Worm (Caenorhabditis elegans) whole organism, mixed stage, embryonic: ENCODE measurements around the gene arx-3.

Experiments used
- M03D4.4 ChIP-seq: sonication (generic microtip); optimal IDR thresholded peaks from 2 replicates; lab custom pipeline; 2017; ENCODE audit warnings: mild to moderate bottlenecking, missing genetic modification characterization, missing compliant biosample characterization
- bed-3 ChIP-seq: fragments of 200-800 bp; sonication (Bioruptor generic); optimal IDR thresholded peaks from 3 replicates; lab custom pipeline; 2018; ENCODE audit warnings: mild to moderate bottlenecking, missing genetic modification characterization, moderate library complexity, missing compliant biosample characterization
- blmp-1 ChIP-seq: fragments of 150-350 bp; optimal IDR thresholded peaks from 2 replicates; lab custom pipeline; 2014; ENCODE audit warnings: missing biosample characterization, missing genetic modification characterization
- ceh-39 ChIP-seq: fragments of 150-350 bp; optimal IDR thresholded peaks from 2 replicates; lab custom pipeline; 2014; ENCODE audit warnings: missing biosample characterization, missing genetic modification characterization
- ceh-83 ChIP-seq: fragments of 200-800 bp; sonication (Bioruptor generic); optimal IDR thresholded peaks from 2 replicates; lab custom pipeline; 2018; ENCODE audit warnings: mild to moderate bottlenecking, missing genetic modification characterization, missing compliant biosample characterization
- ces-1 ChIP-seq: fragments of 150-350 bp; optimal IDR thresholded peaks from 2 replicates; lab custom pipeline; 2014; ENCODE audit warnings: missing biosample characterization, missing genetic modification reagents, missing genetic modification characterization
- cnd-1 ChIP-seq: fragments of 200-800 bp; sonication (Bioruptor generic); optimal IDR thresholded peaks from 2 replicates; lab custom pipeline; 2018; ENCODE audit warnings: mild to moderate bottlenecking, missing genetic modification characterization, missing compliant biosample characterization
- drap-1 ChIP-seq: fragments of 200-800 bp; sonication (Bioruptor generic); optimal IDR thresholded peaks from 3 replicates; lab custom pipeline; 2018; ENCODE audit warnings: mild to moderate bottlenecking, missing genetic modification characterization, missing compliant biosample characterization
- elt-1 ChIP-seq: sonication (generic microtip); optimal IDR thresholded peaks from 2 replicates; lab custom pipeline; 2017; ENCODE audit warnings: missing genetic modification characterization, mild to moderate bottlenecking, missing compliant biosample characterization, antibody characterized with exemption, moderate library complexity, borderline replicate concordance; ENCODE audit not compliant: insufficient read depth
- elt-3 ChIP-seq: fragments of 150-350 bp; optimal IDR thresholded peaks from 2 replicates; lab custom pipeline; 2014; ENCODE audit warnings: missing biosample characterization, missing genetic modification characterization
- flh-1 ChIP-seq: fragments of 200-800 bp; sonication (Bioruptor generic); optimal IDR thresholded peaks from 2 replicates; lab custom pipeline; 2018; ENCODE audit warnings: mild to moderate bottlenecking, missing genetic modification characterization, moderate library complexity, missing compliant biosample characterization
- ham-2 ChIP-seq: fragments of 200-800 bp; sonication (Bioruptor generic); optimal IDR thresholded peaks from 2 replicates; lab custom pipeline; 2018; ENCODE audit warnings: mild to moderate bottlenecking, missing genetic modification characterization, missing compliant biosample characterization
- hlh-1 ChIP-seq: fragments of 150-350 bp; optimal IDR thresholded peaks from 2 replicates; lab custom pipeline; 2014; ENCODE audit warnings: missing biosample characterization, missing genetic modification reagents, missing genetic modification characterization
- lin-13 ChIP-seq: fragments of 150-350 bp; optimal IDR thresholded peaks from 2 replicates; lab custom pipeline; 2014; ENCODE audit warnings: missing biosample characterization, missing genetic modification characterization
- lin-32 ChIP-seq: fragments of 200-800 bp; sonication (Bioruptor generic); optimal IDR thresholded peaks from 2 replicates; lab custom pipeline; 2018; ENCODE audit warnings: mild to moderate bottlenecking, missing genetic modification characterization, missing compliant biosample characterization
- lsy-2 ChIP-seq: fragments of 150-350 bp; optimal IDR thresholded peaks from 2 replicates; lab custom pipeline; 2014; ENCODE audit warnings: missing biosample characterization, missing genetic modification characterization
- mab-5 ChIP-seq: fragments of 150-350 bp; optimal IDR thresholded peaks from 2 replicates; lab custom pipeline; 2014; ENCODE audit warnings: missing biosample characterization, missing genetic modification characterization
- mls-2 ChIP-seq: sonication (generic microtip); optimal IDR thresholded peaks from 2 replicates; lab custom pipeline; 2016; ENCODE audit warnings: mild to moderate bottlenecking, missing genetic modification characterization, moderate library complexity, missing compliant biosample characterization
- nhr-12 ChIP-seq: fragments of 150-350 bp; optimal IDR thresholded peaks from 2 replicates; lab custom pipeline; 2014; ENCODE audit warnings: missing biosample characterization, missing genetic modification characterization
- nhr-2 ChIP-seq: fragments of 150-350 bp; optimal IDR thresholded peaks from 2 replicates; lab custom pipeline; 2014; ENCODE audit warnings: missing biosample characterization, missing genetic modification characterization
- nhr-28 ChIP-seq: fragments of 150-350 bp; optimal IDR thresholded peaks from 2 replicates; lab custom pipeline; 2014; ENCODE audit warnings: missing biosample characterization, missing genetic modification characterization
- pha-4 ChIP-seq: fragments of 150-350 bp; optimal IDR thresholded peaks from 2 replicates; lab custom pipeline; 2018; ENCODE audit warnings: missing biosample characterization, missing genetic modification reagents, missing genetic modification characterization
- sem-2 ChIP-seq: fragments of 200-800 bp; sonication (Bioruptor generic); optimal IDR thresholded peaks from 2 replicates; lab custom pipeline; 2018; ENCODE audit warnings: mild to moderate bottlenecking, missing genetic modification characterization, missing compliant biosample characterization
- snpc-4 ChIP-seq: fragments of 150-350 bp; optimal IDR thresholded peaks from 2 replicates; lab custom pipeline; 2014; ENCODE audit warnings: missing biosample characterization, missing genetic modification characterization
- sptf-1 ChIP-seq: sonication (generic microtip); optimal IDR thresholded peaks from 2 replicates; lab custom pipeline; 2017; ENCODE audit warnings: mild to moderate bottlenecking, missing genetic modification characterization, moderate library complexity, missing compliant biosample characterization
- tbx-8 ChIP-seq: fragments of 200-800 bp; sonication (Bioruptor generic); optimal IDR thresholded peaks from 2 replicates; lab custom pipeline; 2018; ENCODE audit warnings: mild to moderate bottlenecking, missing genetic modification characterization, moderate library complexity, missing compliant biosample characterization
- zip-8 ChIP-seq: fragments of 150-350 bp; optimal IDR thresholded peaks from 2 replicates; lab custom pipeline; 2014; ENCODE audit warnings: missing biosample characterization, missing genetic modification characterization
- ztf-11 ChIP-seq: fragments of 150-350 bp; optimal IDR thresholded peaks from 2 replicates; lab custom pipeline; 2014; ENCODE audit warnings: missing biosample characterization, missing genetic modification characterization

Gene arx-3

DNA sequence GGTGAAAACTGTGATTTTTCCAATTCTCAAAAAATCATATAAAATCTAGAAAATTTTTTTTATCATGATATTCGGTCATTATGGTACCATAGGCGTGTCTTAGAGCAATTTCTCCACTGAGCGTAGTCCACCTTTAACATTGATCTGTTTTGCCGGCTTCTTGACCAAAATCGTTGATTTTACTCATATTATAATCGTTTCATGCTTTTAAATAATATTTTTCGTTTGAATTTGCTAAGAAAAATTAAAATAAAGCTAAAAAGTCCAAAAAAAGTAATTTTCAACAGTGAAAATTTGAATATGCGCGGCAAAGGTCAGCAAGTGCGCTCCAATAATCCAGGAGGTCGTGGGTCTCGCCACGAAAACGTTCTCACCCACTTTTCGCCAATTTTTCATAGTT, 17.3 kb downstream of the arx-3 start, which contains the start of gene Y79H2A.4:
Gene Y79H2A.4 (plus strand): TSS at position 301 of the 400 bp plus-strand sequence.
- TF ChIP-seq lsy-2 (tag; lab: Kevin White, UChicago) = no peak
- TF ChIP-seq sem-2 (GFP tag; lab: Kevin White, UChicago) = no peak
- no peak for TF ChIP-seq lin-32 (GFP tag; lab: Kevin White, UChicago)
- no peak for TF ChIP-seq ceh-39

DNA sequence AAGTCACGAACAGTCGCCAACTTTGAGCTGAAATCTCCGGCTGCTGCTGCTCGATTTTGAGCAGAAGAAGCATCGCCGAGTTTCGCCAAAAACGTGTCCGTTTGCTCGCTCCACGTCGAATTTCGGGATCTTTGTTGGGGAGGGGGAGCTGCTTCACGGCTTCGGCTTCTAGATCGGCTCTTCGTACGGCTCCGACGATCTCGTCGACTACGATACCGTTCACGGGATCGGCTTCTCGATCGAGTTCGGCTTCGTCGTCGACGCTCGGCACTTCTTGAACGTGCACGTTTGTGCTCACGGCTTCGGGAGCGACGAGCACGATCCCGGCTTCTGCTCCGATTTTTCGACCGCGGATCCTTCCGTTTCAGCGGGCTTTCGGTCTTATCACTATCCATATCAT, 21.0 kb downstream of the arx-3 start:
- no peak for TF ChIP-seq elt-1 (tag; lab: Kevin White, UChicago)
- TF ChIP-seq ceh-39 = no peak
- TF ChIP-seq mab-5 (tag; lab: Kevin White, UChicago) = no peak
- TF ChIP-seq, all 35 proteins: peak for 0

DNA sequence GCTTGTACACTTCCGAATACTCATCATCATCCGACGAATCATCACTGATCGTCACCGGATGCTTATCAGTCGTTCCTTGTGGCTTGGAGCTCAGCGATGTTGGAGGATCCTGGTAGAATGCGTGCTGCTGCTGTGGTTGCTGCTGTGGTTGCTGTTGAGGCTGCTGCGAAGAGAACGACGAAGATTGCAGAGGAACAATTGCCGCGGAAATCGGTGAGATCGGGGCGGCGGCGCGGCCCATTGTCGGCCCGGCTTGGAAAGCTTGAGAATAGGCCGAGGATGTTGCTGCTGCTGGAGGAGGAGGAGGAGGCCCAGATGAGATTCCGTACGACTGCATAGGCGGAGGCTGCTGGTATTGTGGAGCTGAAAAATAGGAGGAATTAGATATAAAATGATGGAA, 23.9 kb downstream of the arx-3 start:
- TF ChIP-seq nhr-12 (tag; lab: Kevin White, UChicago) = no peak

DNA sequence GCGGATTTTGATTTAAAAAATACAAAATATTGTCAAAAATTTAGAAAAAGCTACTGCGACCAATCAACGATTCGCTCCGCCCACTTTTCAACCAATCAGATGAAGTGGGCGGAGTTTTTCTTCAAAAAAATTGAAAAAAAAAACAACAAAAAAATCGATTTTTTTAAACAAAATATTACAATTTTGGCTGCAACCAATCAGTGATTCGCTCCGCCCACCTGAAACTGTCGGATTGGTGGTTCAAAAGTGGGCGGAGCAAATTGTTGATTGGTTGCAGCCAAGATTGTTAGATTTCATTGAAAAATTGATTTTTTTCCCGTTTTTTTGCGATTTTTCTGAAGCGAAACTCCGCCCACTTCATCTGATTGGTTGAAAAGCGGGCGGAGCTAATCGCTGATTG, 25.0 kb downstream of the arx-3 start:
- TF ChIP-seq ztf-11 (tag; lab: Kevin White, UChicago) (no peak), blmp-1 (no peak), nhr-2 (tag; lab: Kevin White, UChicago) (no peak), ces-1 (GFP tag; lab: Kevin White, UChicago) (no peak), snpc-4 (tag; lab: Kevin White, UChicago) (no peak), hlh-1 (no peak), lin-32 (GFP tag; lab: Kevin White, UChicago) (no peak), lsy-2 (tag; lab: Kevin White, UChicago) (no peak), nhr-28 (tag; lab: Kevin White, UChicago) (no peak), flh-1 (GFP tag; lab: Kevin White, UChicago) (no peak), cnd-1 (no peak), ceh-39 (no peak), M03D4.4 (tag; lab: Kevin White, UChicago) (no peak), tbx-8 (GFP tag; lab: Kevin White, UChicago) (no peak), mab-5 (tag; lab: Kevin White, UChicago) (no peak), ham-2 (GFP tag; lab: Kevin White, UChicago) (no peak)

DNA sequence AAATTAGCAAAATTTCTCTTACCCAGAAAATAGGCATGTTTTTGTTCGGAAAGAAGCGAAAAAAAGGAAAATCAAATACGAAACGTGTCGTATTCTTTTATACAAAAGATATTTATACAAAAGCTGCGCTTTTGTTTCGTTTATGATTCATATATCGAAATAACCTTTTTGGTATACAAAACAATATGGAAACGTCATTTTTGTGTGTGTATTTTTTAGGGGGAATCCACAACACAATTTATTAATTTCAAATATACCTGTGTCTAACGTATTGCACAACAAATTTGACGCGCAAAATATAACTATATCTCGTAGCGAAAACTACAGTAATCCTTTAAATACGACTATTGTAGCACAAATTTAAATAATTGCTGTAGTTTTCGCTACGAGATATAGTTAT, 27.6 kb downstream of the arx-3 start, which contains the start of gene Y79H2A.2:
Gene Y79H2A.2 (minus strand): TSS at position 101 of the 400 bp plus-strand sequence.
- TF ChIP-seq ztf-11 (tag; lab: Kevin White, UChicago) (no peak), drap-1 (GFP tag; lab: Kevin White, UChicago) (no peak), sem-2 (GFP tag; lab: Kevin White, UChicago) (no peak), M03D4.4 (tag; lab: Kevin White, UChicago) (no peak), lsy-2 (tag; lab: Kevin White, UChicago) (no peak), ceh-39 (no peak), mls-2 (no peak), nhr-12 (tag; lab: Kevin White, UChicago) (no peak), ham-2 (GFP tag; lab: Kevin White, UChicago) (no peak), snpc-4 (tag; lab: Kevin White, UChicago) (no peak), lin-13 (tag; lab: Kevin White, UChicago) (no peak), ceh-83 (GFP tag; lab: Kevin White, UChicago) (no peak), lin-32 (GFP tag; lab: Kevin White, UChicago) (no peak), mab-5 (tag; lab: Kevin White, UChicago) (no peak), sptf-1 (no peak), pha-4 (tag; lab: Kevin White, UChicago) (no peak), elt-3 (tag; lab: Kevin White, UChicago) (no peak), cnd-1 (no peak), zip-8 (tag; lab: Kevin White, UChicago) (no peak), ces-1 (GFP tag; lab: Kevin White, UChicago) (no peak)

DNA sequence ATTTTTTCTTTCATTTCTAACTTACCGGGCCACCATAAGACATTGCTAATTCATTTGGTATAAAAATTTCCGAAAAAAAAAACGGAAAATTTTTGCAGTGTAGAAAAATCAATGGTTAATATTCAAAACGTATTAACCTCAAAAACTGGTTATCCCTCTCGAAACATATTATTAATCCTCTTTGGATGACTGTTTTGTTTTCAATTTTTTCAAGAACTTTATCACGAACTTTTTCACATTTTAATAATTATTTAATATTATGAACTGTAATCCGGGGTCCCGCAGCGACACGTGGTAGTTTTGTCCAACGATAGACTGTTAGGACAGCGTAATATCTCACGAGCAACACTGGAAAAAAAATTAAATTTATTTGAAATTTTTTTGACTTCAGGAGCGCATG, 29.5 kb downstream of the arx-3 start, which contains the start of gene Y79H2A.12:
Gene Y79H2A.12 (minus strand): TSS at position 101 of the 400 bp plus-strand sequence.
- TF ChIP-seq ces-1 (GFP tag; lab: Kevin White, UChicago) (no peak), flh-1 (GFP tag; lab: Kevin White, UChicago) (no peak)

DNA sequence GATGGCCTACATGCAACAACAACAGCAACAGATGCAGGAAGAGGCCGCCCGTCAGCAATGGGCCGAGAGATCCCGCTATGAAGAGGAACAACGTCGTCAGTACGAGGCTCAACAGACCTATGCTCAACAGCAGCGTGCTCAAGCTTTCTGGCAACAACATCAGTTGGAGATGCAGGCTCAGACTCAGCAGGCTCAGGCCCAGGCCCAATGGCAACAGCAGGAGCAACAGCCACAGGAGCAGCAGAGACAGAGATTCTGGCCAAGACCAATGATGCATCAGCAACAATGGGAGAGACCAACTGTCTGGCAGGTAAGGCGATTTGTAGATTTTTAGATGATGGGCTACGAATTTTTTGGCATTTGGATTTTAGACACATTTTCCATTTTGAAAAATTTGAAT, 36.0 kb downstream of the arx-3 start:
- TF ChIP-seq hlh-1 = no peak
- TF ChIP-seq lin-32 (GFP tag; lab: Kevin White, UChicago) = no peak
- no peak for TF ChIP-seq bed-3
